Worm (Caenorhabditis elegans): ENCODE data around the gene rfip-2.

- no peak for TF ChIP-seq nhr-47 (tag; optimal IDR thresholded peaks at IDR 0.05)
- TF ChIP-seq fkh-10 (GFP tag; optimal IDR thresholded peaks at IDR 0.05) = no peak
- no peak for TF ChIP-seq jun-1 (tag; optimal IDR thresholded peaks at IDR 0.05)
- no peak for TF ChIP-seq lin-15B (tag; optimal IDR thresholded peaks at IDR 0.05)
- TF ChIP-seq pag-3 (tag; optimal IDR thresholded peaks at IDR 0.05; ENCODE audit: borderline replicate concordance, insufficient read depth) = no peak
- TF ChIP-seq mep-1 (tag; optimal IDR thresholded peaks at IDR 0.05) = no peak
- no peak for TF ChIP-seq lsy-2 (tag; optimal IDR thresholded peaks at IDR 0.05)
- TF ChIP-seq lin-39 (tag; optimal IDR thresholded peaks at IDR 0.05) = no peak
These were observed 29.9 kb downstream of the rfip-2 start for ce11 chrII:753469-753868.

Data from whole organism, L1 larva.